Fruit fly (Drosophila melanogaster) whole organism, embryonic: ENCODE data around the gene CG33258.

Experiments
- Awh ChIP-seq: fragments of 200-800 bp; sonication (Bioruptor generic); IDR thresholded peaks from 2 replicates; pipeline ENCODE4, ENCODE4 v1.3.6; 2022; ENCODE audit warnings: missing biosample characterization, missing genetic modification characterization
- CG10209 ChIP-seq: fragments of 200-800 bp; sonication (Bioruptor generic); optimal IDR thresholded peaks from 3 replicates; lab custom pipeline; 2017; ENCODE audit warnings: missing biosample characterization, mild to moderate bottlenecking, missing genetic modification characterization, missing genetic modification reagents
- CG1024 ChIP-seq: fragments of 200-800 bp; sonication (Bioruptor generic); IDR thresholded peaks from 2 replicates; pipeline ENCODE4 v1.3.6; 2022; ENCODE audit warnings: missing biosample characterization, missing genetic modification characterization
- CG10654 ChIP-seq: fragments of 200-800 bp; sonication (Bioruptor generic); optimal IDR thresholded peaks from 2 replicates; lab custom pipeline; 2016; ENCODE audit warnings: missing biosample characterization, missing genetic modification characterization
- CG11504 ChIP-seq: fragments of 200-800 bp; sonication (Bioruptor generic); optimal IDR thresholded peaks from 3 replicates; lab custom pipeline; 2019; ENCODE audit warnings: missing biosample characterization, mild to moderate bottlenecking, missing genetic modification characterization, moderate library complexity
- CG11695 ChIP-seq: fragments of 200-800 bp; sonication (Bioruptor generic); IDR thresholded peaks from 3 replicates; pipeline ENCODE4 v1.3.6; 2022; ENCODE audit warnings: missing biosample characterization, missing genetic modification characterization
- CG17328 ChIP-seq: fragments of 200-800 bp; sonication (Bioruptor generic); IDR thresholded peaks from 2 replicates; pipeline ENCODE4 v1.3.6; 2022; ENCODE audit warnings: missing biosample characterization, missing genetic modification characterization
- CG17359 ChIP-seq: fragments of 200-800 bp; sonication (Bioruptor generic); optimal IDR thresholded peaks from 3 replicates; lab custom pipeline; 2018; ENCODE audit warnings: missing biosample characterization, mild to moderate bottlenecking, missing genetic modification characterization, moderate library complexity
- CG17802 ChIP-seq: fragments of 200-800 bp; sonication (Bioruptor generic); optimal IDR thresholded peaks from 2 replicates; lab custom pipeline; 2018; ENCODE audit warnings: missing biosample characterization, mild to moderate bottlenecking, missing genetic modification characterization, moderate library complexity
- CG18476 ChIP-seq: fragments of 200-800 bp; sonication (Bioruptor generic); optimal IDR thresholded peaks from 2 replicates; lab custom pipeline; 2016; ENCODE audit warnings: missing biosample characterization, mild to moderate bottlenecking, missing genetic modification characterization
- CG30020 ChIP-seq: fragments of 200-800 bp; optimal IDR thresholded peaks from 2 replicates; lab custom pipeline; 2019; ENCODE audit warnings: missing biosample characterization, mild to moderate bottlenecking, missing genetic modification characterization, moderate library complexity
- CG30431 ChIP-seq: fragments of 200-800 bp; sonication (Bioruptor generic); optimal IDR thresholded peaks from 2 replicates; lab custom pipeline; 2017; ENCODE audit warnings: missing biosample characterization, missing genetic modification characterization
- CG4360 ChIP-seq: fragments of 200-800 bp; sonication (Bioruptor generic); IDR thresholded peaks from 2 replicates; pipeline ENCODE4 v1.3.6; 2022; ENCODE audit warnings: missing biosample characterization, missing genetic modification characterization
- CG4424 ChIP-seq: fragments of 200-800 bp; sonication (Bioruptor generic); optimal IDR thresholded peaks from 3 replicates; lab custom pipeline; 2016; ENCODE audit warnings: missing biosample characterization, missing genetic modification characterization
- CG8359 ChIP-seq: fragments of 200-800 bp; sonication (Bioruptor generic); optimal IDR thresholded peaks from 2 replicates; lab custom pipeline; 2017; ENCODE audit warnings: missing biosample characterization, mild to moderate bottlenecking, missing genetic modification characterization, borderline replicate concordance
- CG8478 ChIP-seq: fragments of >200 bp; optimal IDR thresholded peaks from 2 replicates; lab custom pipeline; 2018
- D ChIP-seq, 2 experiments: fragments of 200-800 bp in 1 of 2; fragments of >200 bp in 1 of 2; sonication (Bioruptor generic) in 1 of 2; optimal IDR thresholded peaks; 2 replicates in 1 of 2; 3 replicates in 1 of 2; lab custom pipeline; 2017; ENCODE audit warnings: mild to moderate bottlenecking in 1 of 2, missing biosample characterization in 1 of 2, missing genetic modification characterization in 1 of 2, missing genetic modification reagents in 1 of 2
- Doc3 ChIP-seq: fragments of 200-800 bp; sonication (Bioruptor generic); IDR thresholded peaks from 3 replicates; pipeline ENCODE4 v1.3.6; 2022; ENCODE audit warnings: missing biosample characterization, missing genetic modification characterization; ENCODE audit not compliant: partially characterized antibody
- Dref ChIP-seq: fragments of 200-800 bp; sonication (Bioruptor generic); IDR thresholded peaks from 2 replicates; pipeline ENCODE4 v1.3.6; 2022; ENCODE audit warnings: missing biosample characterization, missing genetic modification characterization
- Elba2 ChIP-seq: fragments of 200-800 bp; sonication (Bioruptor generic); optimal IDR thresholded peaks from 3 replicates; lab custom pipeline; 2016; ENCODE audit warnings: missing biosample characterization, missing genetic modification characterization
- HLH54F ChIP-seq: fragments of 200-800 bp; sonication (Bioruptor generic); optimal IDR thresholded peaks from 3 replicates; lab custom pipeline; 2016; ENCODE audit warnings: missing biosample characterization, missing genetic modification characterization
- Hr51 ChIP-seq, 2 experiments: fragments of 200-800 bp; sonication (Bioruptor generic); optimal IDR thresholded peaks; 2 replicates in 1 of 2; 3 replicates in 1 of 2; lab custom pipeline; 2016 to 2018; ENCODE audit warnings: missing biosample characterization in 2 of 2, missing genetic modification characterization in 2 of 2, mild to moderate bottlenecking in 1 of 2, moderate library complexity in 1 of 2
- MTF-1 ChIP-seq: fragments of 200-800 bp; sonication (Bioruptor generic); optimal IDR thresholded peaks from 2 replicates; lab custom pipeline; 2018; ENCODE audit warnings: missing biosample characterization, mild to moderate bottlenecking, missing genetic modification characterization, borderline replicate concordance
- Meics ChIP-seq: fragments of 200-800 bp; sonication (Bioruptor generic); optimal IDR thresholded peaks from 2 replicates; lab custom pipeline; 2017; ENCODE audit warnings: missing biosample characterization, mild to moderate bottlenecking, missing genetic modification characterization
- Nf-YB ChIP-seq: fragments of 200-800 bp; sonication (Bioruptor generic); optimal IDR thresholded peaks from 3 replicates; lab custom pipeline; 2019; ENCODE audit warnings: missing biosample characterization, mild to moderate bottlenecking, missing genetic modification characterization, moderate library complexity
- PHDP ChIP-seq: fragments of 200-800 bp; sonication (Bioruptor generic); optimal IDR thresholded peaks from 3 replicates; lab custom pipeline; 2018; ENCODE audit warnings: missing biosample characterization, mild to moderate bottlenecking, missing genetic modification characterization, moderate library complexity
- Rx ChIP-seq: fragments of 200-800 bp; sonication (Bioruptor generic); IDR thresholded peaks from 2 replicates; pipeline ENCODE4 v1.3.6; 2022; ENCODE audit warnings: missing biosample characterization, missing genetic modification characterization
- abd-A ChIP-seq: fragments of 200-800 bp; sonication (Bioruptor generic); optimal IDR thresholded peaks from 3 replicates; lab custom pipeline; 2019; ENCODE audit warnings: missing biosample characterization, mild to moderate bottlenecking, missing genetic modification characterization, moderate library complexity
- ash1 ChIP-seq: fragments of 200-800 bp; sonication (Bioruptor generic); optimal IDR thresholded peaks from 2 replicates; lab custom pipeline; 2018; ENCODE audit warnings: missing biosample characterization, mild to moderate bottlenecking, missing genetic modification characterization
- ato ChIP-seq: fragments of 200-800 bp; sonication (Bioruptor generic); IDR thresholded peaks from 2 replicates; pipeline ENCODE4 v1.3.6; 2022; ENCODE audit warnings: missing biosample characterization, missing genetic modification characterization; ENCODE audit not compliant: partially characterized antibody
- bbx ChIP-seq: fragments of 200-800 bp; sonication (Bioruptor generic); IDR thresholded peaks from 2 replicates; pipeline ENCODE4 v1.3.6; 2022; ENCODE audit warnings: missing biosample characterization, missing genetic modification characterization; ENCODE audit not compliant: partially characterized antibody
- caup ChIP-seq: fragments of 200-800 bp; sonication (Bioruptor generic); optimal IDR thresholded peaks from 3 replicates; lab custom pipeline; 2017; ENCODE audit warnings: missing biosample characterization, mild to moderate bottlenecking, missing genetic modification characterization, moderate library complexity; ENCODE audit not compliant: severe bottlenecking
- dan ChIP-seq: fragments of 200-800 bp; sonication (Bioruptor generic); IDR thresholded peaks from 2 replicates; pipeline ENCODE4 v1.3.6; 2022; ENCODE audit warnings: missing biosample characterization, missing genetic modification characterization
- dati ChIP-seq: fragments of 200-800 bp; sonication (Bioruptor generic); IDR thresholded peaks from 2 replicates; pipeline ENCODE4 v1.3.6; 2022; ENCODE audit warnings: missing biosample characterization, missing genetic modification characterization
- fd96Cb ChIP-seq: fragments of 200-800 bp; sonication (Bioruptor generic); optimal IDR thresholded peaks from 2 replicates; lab custom pipeline; 2018; ENCODE audit warnings: missing biosample characterization, mild to moderate bottlenecking, missing genetic modification characterization, moderate library complexity
- her ChIP-seq: fragments of 200-800 bp; sonication (Bioruptor generic); optimal IDR thresholded peaks from 2 replicates; lab custom pipeline; 2016; ENCODE audit warnings: missing biosample characterization, missing genetic modification characterization
- jumu ChIP-seq: fragments of 200-800 bp; sonication (Bioruptor generic); optimal IDR thresholded peaks from 3 replicates; lab custom pipeline; 2016; ENCODE audit warnings: missing biosample characterization, missing genetic modification characterization
- lola ChIP-seq, 3 experiments: fragments of >200 bp in 2 of 3; fragments of 200-800 bp in 1 of 3; sonication (Bioruptor generic) in 1 of 3; optimal IDR thresholded peaks; 2 replicates each; lab custom pipeline; 2017 to 2019; ENCODE audit warnings: missing biosample characterization in 3 of 3, missing genetic modification characterization in 3 of 3, mild to moderate bottlenecking in 1 of 3, moderate library complexity in 1 of 3
- maf-S ChIP-seq: fragments of 200-800 bp; sonication (Bioruptor generic); optimal IDR thresholded peaks from 2 replicates; lab custom pipeline; 2016; ENCODE audit warnings: missing biosample characterization, missing genetic modification characterization
- pzg ChIP-seq: fragments of 200-800 bp; sonication (Bioruptor generic); optimal IDR thresholded peaks from 3 replicates; lab custom pipeline; 2018; ENCODE audit warnings: missing biosample characterization, mild to moderate bottlenecking, missing genetic modification characterization, moderate library complexity
- ro ChIP-seq: fragments of 200-800 bp; sonication (Bioruptor generic); IDR thresholded peaks from 2 replicates; pipeline ENCODE4 v1.3.6; 2022; ENCODE audit warnings: missing biosample characterization, missing genetic modification characterization
- sim ChIP-seq: fragments of 200-800 bp; sonication (Bioruptor generic); IDR thresholded peaks from 2 replicates; pipeline ENCODE4 v1.3.6; 2022; ENCODE audit warnings: missing biosample characterization, missing genetic modification characterization
- so ChIP-seq: fragments of 200-800 bp; sonication (Bioruptor generic); IDR thresholded peaks from 3 replicates; pipeline ENCODE4 v1.3.6; 2022; ENCODE audit warnings: missing biosample characterization, missing genetic modification characterization
- sug ChIP-seq: fragments of 200-800 bp; optimal IDR thresholded peaks from 2 replicates; lab custom pipeline; 2019; ENCODE audit warnings: missing biosample characterization, mild to moderate bottlenecking, missing genetic modification characterization, moderate library complexity
- tna ChIP-seq: fragments of 200-800 bp; sonication (Bioruptor generic); IDR thresholded peaks from 2 replicates; pipeline ENCODE4 v1.3.6; 2022; ENCODE audit warnings: missing biosample characterization, missing genetic modification characterization; ENCODE audit not compliant: partially characterized antibody
- vfl ChIP-seq: fragments of 200-800 bp; sonication (Bioruptor generic); optimal IDR thresholded peaks from 2 replicates; lab custom pipeline; 2016; ENCODE audit warnings: missing biosample characterization, missing genetic modification characterization
- zen ChIP-seq: fragments of 200-800 bp; sonication (Bioruptor generic); optimal IDR thresholded peaks from 3 replicates; lab custom pipeline; 2018; ENCODE audit warnings: missing biosample characterization, mild to moderate bottlenecking, missing genetic modification characterization, moderate library complexity

The CG33258 gene

DNA sequence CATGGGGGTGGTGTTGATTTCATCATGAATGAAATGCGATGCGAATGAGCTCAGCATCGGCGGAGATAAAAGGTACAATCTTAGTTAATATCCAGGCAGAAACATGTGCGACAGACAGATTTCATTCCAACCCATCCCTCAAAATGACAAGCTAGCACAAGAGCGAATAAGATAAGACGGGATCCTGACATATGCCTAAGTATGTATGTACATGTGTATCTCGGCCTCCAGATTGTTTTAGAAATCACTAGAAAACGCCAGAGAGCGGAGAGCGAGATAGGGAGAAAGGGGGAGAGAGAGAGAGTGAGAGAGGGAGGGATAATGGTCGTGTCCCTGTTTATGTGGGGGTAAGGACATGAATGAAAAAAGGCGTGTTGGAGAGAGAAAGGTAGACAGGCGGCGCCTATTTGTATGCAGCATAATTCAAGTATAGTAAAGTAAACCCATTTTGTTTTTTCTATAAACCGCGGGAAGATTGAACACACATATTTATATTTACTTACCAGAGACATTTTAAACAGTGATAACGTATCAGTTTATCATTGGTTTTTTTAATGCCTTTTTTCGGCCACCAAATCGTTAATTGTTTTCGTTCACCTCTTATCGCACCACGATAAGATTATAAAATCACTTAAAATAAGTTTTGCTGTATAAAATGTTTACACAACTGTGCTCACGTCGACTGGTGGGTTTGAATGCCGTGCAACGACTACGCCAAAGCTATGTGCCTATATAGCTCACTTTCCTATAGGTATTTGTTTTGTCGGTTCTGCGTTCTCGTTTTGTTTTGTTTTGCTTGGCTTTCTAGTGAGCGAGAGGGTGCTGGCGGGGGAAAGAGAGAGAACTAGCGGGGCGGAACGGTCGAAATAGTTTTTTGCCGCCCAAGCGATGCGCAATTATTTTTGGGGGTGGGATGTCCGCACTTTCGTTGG lies 32.1 kb upstream of the CG33258 start (continued):
- TF ChIP-seq CG8478 (lab: Kevin White, UChicago), result no peak
- peak; percentile 59 for TF ChIP-seq Elba2 (GFP tag; lab: Kevin White, UChicago)
- peak; percentile 8; the same call in 1 of the 3 replicates for TF ChIP-seq so
- no peak for TF ChIP-seq Rx (GFP tag; lab: Robert Waterston, UW)
- TF ChIP-seq caup (GFP tag; lab: Kevin White, UChicago), result peak; percentile 44
- no peak for TF ChIP-seq dan (GFP tag; lab: Robert Waterston, UW)
- peak; percentile 30 for TF ChIP-seq vfl
- no peak for TF ChIP-seq CG17802 (tag; lab: Kevin White, UChicago)
- TF ChIP-seq jumu, result no peak
- TF ChIP-seq CG4424 (GFP tag; lab: Kevin White, UChicago), result no peak
- peak; percentile 29 for TF ChIP-seq zen
- TF ChIP-seq CG30020 (tag; lab: Kevin White, UChicago), result no peak
- TF ChIP-seq sim (GFP tag; lab: Robert Waterston, UW), result 0 out of 2 replicates have a peak, but pooled peaks have one; percentile 4
- TF ChIP-seq Awh (GFP tag; lab: Robert Waterston, UW), result no peak
- TF ChIP-seq CG1024 (GFP tag; lab: Robert Waterston, UW), result no peak
- TF ChIP-seq CG18476, result no peak
- TF ChIP-seq dati, result no peak
- TF ChIP-seq Meics (GFP tag; lab: Kevin White, UChicago), result peak; percentile 44
- no peak for TF ChIP-seq fd96Cb (tag; lab: Kevin White, UChicago)
- TF ChIP-seq CG17359 (tag; lab: Kevin White, UChicago), result peak; percentile 35
- peak; percentile 27 for TF ChIP-seq CG8359 (GFP tag; lab: Kevin White, UChicago)
- no peak for TF ChIP-seq HLH54F (GFP tag; lab: Kevin White, UChicago)
- TF ChIP-seq Nf-YB, result peak; percentile 33
- no peak for TF ChIP-seq tna (GFP tag; lab: Robert Waterston, UW)
- peak; percentile 23 for TF ChIP-seq abd-A (tag; lab: Kevin White, UChicago)
- peak; percentile 3 for TF ChIP-seq CG11504 (tag; lab: Kevin White, UChicago)
- peak in 1 of 3 experiments; percentile 12 for TF ChIP-seq lola (GFP tag; optimal IDR thresholded peaks at IDR 0.05; lab: Kevin White, UChicago)
- peak; percentile 5 for TF ChIP-seq CG10209
- TF ChIP-seq CG17328 (GFP tag; lab: Robert Waterston, UW), result no peak
- peak; percentile 32 for TF ChIP-seq PHDP (tag; lab: Kevin White, UChicago)
- TF ChIP-seq Hr51 (GFP tag; optimal IDR thresholded peaks at IDR 0.05; lab: Kevin White, UChicago), result no peak
- no peak for TF ChIP-seq her (GFP tag; lab: Kevin White, UChicago)
- TF ChIP-seq CG10654 (GFP tag; lab: Kevin White, UChicago), result no peak
- peak; percentile 3 for TF ChIP-seq D (optimal IDR thresholded peaks at IDR 0.05; lab: Kevin White, UChicago)
- TF ChIP-seq D (GFP tag; optimal IDR thresholded peaks at IDR 0.05; lab: Kevin White, UChicago), result no peak
- TF ChIP-seq CG11695 (GFP tag; lab: Robert Waterston, UW), result peak; percentile 35; the same call in 1 of the 3 replicates
- TF ChIP-seq Dref (GFP tag; lab: Robert Waterston, UW), result no peak
- TF ChIP-seq ash1, result peak; percentile 56
- TF ChIP-seq ato, result no peak
- TF ChIP-seq pzg, result no peak
- peak; percentile 47 for TF ChIP-seq MTF-1 (GFP tag; lab: Kevin White, UChicago)
- no peak; the same call in 1 of the 2 replicates for TF ChIP-seq bbx (GFP tag; lab: Robert Waterston, UW)
- 0 out of 2 replicates have a peak, but pooled peaks have one; percentile 13 for TF ChIP-seq CG4360 (GFP tag; lab: Robert Waterston, UW)
- no peak for TF ChIP-seq CG30431 (GFP tag; lab: Kevin White, UChicago)
- TF ChIP-seq Doc3 (GFP tag; lab: Robert Waterston, UW), result no peak
- peak; percentile 63 for TF ChIP-seq sug (tag; lab: Kevin White, UChicago)
- TF ChIP-seq maf-S (GFP tag; lab: Kevin White, UChicago), result no peak
- no peak for TF ChIP-seq ro
